Fruit fly (Drosophila melanogaster) whole organism, pupa: Measurements from ENCODE around the gene Mbs.

Experiments
- CG13204 ChIP-seq: fragments of 200-800 bp; sonication (Bioruptor generic); optimal IDR thresholded peaks from 2 replicates; lab custom pipeline; 2018; ENCODE audit warnings: missing biosample characterization, mild to moderate bottlenecking, missing genetic modification characterization, moderate library complexity
- CG8301 ChIP-seq: fragments of 200-800 bp; sonication (Bioruptor generic); optimal IDR thresholded peaks from 2 replicates; lab custom pipeline; 2018; ENCODE audit warnings: missing biosample characterization, mild to moderate bottlenecking, missing genetic modification characterization
- D1 ChIP-seq: fragments of 200-800 bp; sonication (Bioruptor generic); optimal IDR thresholded peaks from 2 replicates; lab custom pipeline; 2018; ENCODE audit warnings: missing biosample characterization, mild to moderate bottlenecking, missing genetic modification characterization, moderate library complexity
- EcR ChIP-seq: fragments of 200-800 bp; sonication (Bioruptor generic); optimal IDR thresholded peaks from 3 replicates; lab custom pipeline; 2019; ENCODE audit warnings: missing biosample characterization, missing genetic modification characterization, mild to moderate bottlenecking, moderate library complexity, missing genetic modification reagents
- Pif1A ChIP-seq: fragments of 200-800 bp; sonication (Bioruptor generic); optimal IDR thresholded peaks from 3 replicates; lab custom pipeline; 2016; ENCODE audit warnings: missing biosample characterization, missing genetic modification characterization

DNA sequence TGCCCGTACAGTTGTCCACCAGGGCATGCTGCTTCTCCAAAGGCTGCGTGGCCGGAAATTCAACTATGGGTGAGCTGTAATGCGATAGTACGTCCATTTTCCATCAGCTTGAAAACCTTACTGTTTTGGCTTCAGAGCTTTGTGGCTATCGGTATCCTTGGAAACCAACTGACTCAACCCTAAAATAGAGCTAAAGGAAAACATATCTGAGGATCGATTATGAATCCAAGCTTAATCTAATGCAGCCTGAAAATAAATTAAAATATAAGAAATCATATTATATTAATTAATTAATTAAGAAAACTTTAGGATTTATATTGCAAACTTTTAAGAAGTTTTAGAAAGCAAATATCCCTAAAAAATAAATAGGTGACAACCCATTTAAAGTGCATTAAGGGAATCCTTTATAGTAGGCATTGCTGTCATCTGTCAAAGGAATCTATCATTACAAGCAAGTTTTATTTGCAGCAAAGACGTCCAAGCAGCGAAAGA, 45.7 kb downstream of the Mbs start, which contains the start of the genes CG13074 and ATPsynbetaL:
- TF ChIP-seq D1 (tag; lab: Kevin White, UChicago): no peak
- no peak for TF ChIP-seq CG8301
- TF ChIP-seq Pif1A (GFP tag; lab: Kevin White, UChicago): no peak
- no peak for TF ChIP-seq EcR (GFP tag; lab: Kevin White, UChicago)
- no peak for TF ChIP-seq CG13204 (GFP tag; lab: Kevin White, UChicago)
